Worm (Caenorhabditis elegans) whole organism, L4 larva: ENCODE data around the gene Y57A10A.4.

Experiments
- D1046.2 ChIP-seq: fragments of 200-800 bp; sonication (Bioruptor generic); IDR thresholded peaks from 2 replicates; pipeline ENCODE4 v1.3.6; 2022; ENCODE audit warnings: missing genetic modification characterization, missing compliant biosample characterization
- F10B5.3 ChIP-seq: sonication (generic microtip); optimal IDR thresholded peaks from 2 replicates; lab custom pipeline; 2016; ENCODE audit warnings: mild to moderate bottlenecking, missing genetic modification characterization, missing compliant biosample characterization
- F44E2.7 ChIP-seq: fragments of 200-800 bp; sonication (Bioruptor generic); IDR thresholded peaks from 2 replicates; pipeline ENCODE4 v2.1.2; 2022; ENCODE audit warnings: missing genetic modification characterization, missing compliant biosample characterization
- R02D3.7 ChIP-seq: fragments of 150-350 bp; sonication (generic microtip); optimal IDR thresholded peaks from 3 replicates; lab custom pipeline; 2014; ENCODE audit warnings: missing biosample characterization, missing genetic modification characterization
- Y105C5A.15 ChIP-seq: fragments of 200-800 bp; sonication (Bioruptor generic); IDR thresholded peaks from 2 replicates; pipeline ENCODE4 v1.3.6; 2022; ENCODE audit warnings: missing genetic modification characterization, missing compliant biosample characterization
- Y48G9A.11 ChIP-seq: fragments of 200-800 bp; sonication (Bioruptor generic); IDR thresholded peaks from 2 replicates; pipeline ENCODE4 v1.3.6; 2022; ENCODE audit warnings: missing genetic modification reagents, missing genetic modification characterization, missing compliant biosample characterization
- ZK546.5 ChIP-seq, 2 experiments: sonication (generic microtip); optimal IDR thresholded peaks; 2 replicates each; lab custom pipeline; 2017; ENCODE audit warnings: missing biosample characterization in 2 of 2, missing genetic modification characterization in 2 of 2
- aha-1 ChIP-seq: fragments of 150-350 bp; peaks from one replicate; lab custom pipeline; 2014; ENCODE audit warnings: missing biosample characterization, missing genetic modification characterization
- ama-1 ChIP-seq: fragments of 150-350 bp; optimal IDR thresholded peaks from 2 replicates; lab custom pipeline; 2014; ENCODE audit warnings: inconsistent platforms, mixed read lengths
- arid-1 ChIP-seq: fragments of 200-800 bp; sonication (Bioruptor generic); conservative IDR thresholded peaks from 2 replicates; pipeline ENCODE4 v1.3.6; 2022; ENCODE audit warnings: missing genetic modification reagents, missing genetic modification characterization, missing compliant biosample characterization
- attf-4 ChIP-seq: sonication (generic microtip); optimal IDR thresholded peaks from 3 replicates; lab custom pipeline; 2017; ENCODE audit warnings: missing biosample characterization, missing genetic modification characterization
- ceh-32 ChIP-seq: sonication (generic microtip); optimal IDR thresholded peaks from 2 replicates; lab custom pipeline; 2016; ENCODE audit warnings: mild to moderate bottlenecking, missing genetic modification characterization, missing compliant biosample characterization; ENCODE audit not compliant: poor library complexity
- ceh-82 ChIP-seq: sonication (generic microtip); optimal IDR thresholded peaks from 2 replicates; lab custom pipeline; 2017; ENCODE audit warnings: missing biosample characterization, missing genetic modification characterization
- ces-1 ChIP-seq: fragments of 150-350 bp; sonication (generic microtip); optimal IDR thresholded peaks from 4 replicates; lab custom pipeline; 2014; ENCODE audit warnings: missing biosample characterization, missing genetic modification reagents, missing genetic modification characterization
- ctbp-1 ChIP-seq: fragments of 200-800 bp; sonication (Bioruptor generic); IDR thresholded peaks from 2 replicates; pipeline ENCODE4 v1.3.6; 2022; ENCODE audit warnings: missing genetic modification reagents, missing genetic modification characterization, missing compliant biosample characterization
- dmd-9 ChIP-seq: fragments of 200-800 bp; sonication (Bioruptor generic); IDR thresholded peaks from 2 replicates; pipeline ENCODE4 v1.3.6; 2022; ENCODE audit warnings: missing genetic modification reagents, missing genetic modification characterization, missing compliant biosample characterization
- dpl-1 ChIP-seq: fragments of 150-350 bp; optimal IDR thresholded peaks from 2 replicates; lab custom pipeline; 2014; ENCODE audit warnings: missing biosample characterization, missing genetic modification reagents, missing genetic modification characterization
- egl-43 ChIP-seq: fragments of 200-800 bp; sonication (Bioruptor generic); IDR thresholded peaks from 2 replicates; pipeline ENCODE4 v1.3.6; 2022; ENCODE audit warnings: missing genetic modification reagents, missing genetic modification characterization, missing compliant biosample characterization
- fkh-10 ChIP-seq: fragments of 150-350 bp; optimal IDR thresholded peaks from 2 replicates; lab custom pipeline; 2014; ENCODE audit warnings: missing biosample characterization, missing genetic modification reagents, missing genetic modification characterization
- hlh-11 ChIP-seq: fragments of 200-800 bp; sonication (Bioruptor generic); optimal IDR thresholded peaks from 2 replicates; lab custom pipeline; 2018; ENCODE audit warnings: mild to moderate bottlenecking, missing genetic modification characterization, missing compliant biosample characterization
- hlh-30 ChIP-seq: sonication (generic microtip); optimal IDR thresholded peaks from 2 replicates; lab custom pipeline; 2017; ENCODE audit warnings: antibody characterized with exemption, mild to moderate bottlenecking, missing genetic modification characterization, missing compliant biosample characterization; ENCODE audit not compliant: insufficient read depth
- hmg-1.1 ChIP-seq: fragments of 200-800 bp; sonication (Bioruptor generic); IDR thresholded peaks from 2 replicates; pipeline ENCODE4 v1.3.6; 2022; ENCODE audit warnings: missing genetic modification reagents, missing genetic modification characterization, missing compliant biosample characterization
- lin-15B ChIP-seq: fragments of 150-350 bp; sonication (generic microtip); optimal IDR thresholded peaks from 3 replicates; lab custom pipeline; 2014; ENCODE audit warnings: missing biosample characterization, missing genetic modification characterization
- lin-29 ChIP-seq: fragments of 200-800 bp; sonication (Bioruptor generic); IDR thresholded peaks from 2 replicates; pipeline ENCODE4 v1.3.6; 2022; ENCODE audit warnings: missing genetic modification reagents, missing genetic modification characterization, missing compliant biosample characterization
- lin-39 ChIP-seq: fragments of 150-350 bp; optimal IDR thresholded peaks from 2 replicates; lab custom pipeline; 2014; ENCODE audit warnings: missing biosample characterization, missing genetic modification reagents, missing genetic modification characterization
- lir-3 ChIP-seq: sonication (generic microtip); optimal IDR thresholded peaks from 2 replicates; lab custom pipeline; 2016; ENCODE audit warnings: mild to moderate bottlenecking, missing genetic modification characterization, missing compliant biosample characterization
- mdl-1 ChIP-seq, 2 experiments: fragments of 150-350 bp in 1 of 2; sonication (generic microtip) in 1 of 2; optimal IDR thresholded peaks; 2 replicates each; lab custom pipeline; 2014 to 2017; ENCODE audit warnings: missing biosample characterization in 2 of 2, missing genetic modification characterization in 2 of 2
- mdt-29 ChIP-seq: fragments of 200-800 bp; sonication (Bioruptor generic); IDR thresholded peaks from 2 replicates; pipeline ENCODE4 v1.3.6; 2022; ENCODE audit warnings: missing genetic modification reagents, missing genetic modification characterization, missing compliant biosample characterization
- mxl-2 ChIP-seq: fragments of 200-800 bp; sonication (Bioruptor generic); conservative IDR thresholded peaks from 2 replicates; pipeline ENCODE4 v1.3.6; 2022; ENCODE audit warnings: missing genetic modification reagents, missing genetic modification characterization, missing compliant biosample characterization
- nhr-11 ChIP-seq: fragments of 150-350 bp; optimal IDR thresholded peaks from 2 replicates; lab custom pipeline; 2014; ENCODE audit warnings: missing biosample characterization, missing genetic modification characterization
- nhr-111 ChIP-seq: fragments of 200-800 bp; sonication (Bioruptor generic); optimal IDR thresholded peaks from 2 replicates; lab custom pipeline; 2018; ENCODE audit warnings: mild to moderate bottlenecking, missing genetic modification characterization, missing compliant biosample characterization
- nhr-237 ChIP-seq: sonication (generic microtip); optimal IDR thresholded peaks from 2 replicates; lab custom pipeline; 2017; ENCODE audit warnings: missing biosample characterization, missing genetic modification characterization
- nhr-28 ChIP-seq: fragments of 150-350 bp; optimal IDR thresholded peaks from 2 replicates; lab custom pipeline; 2014; ENCODE audit warnings: missing biosample characterization, missing genetic modification characterization
- nhr-48 ChIP-seq: sonication (generic microtip); optimal IDR thresholded peaks from 2 replicates; lab custom pipeline; 2016; ENCODE audit warnings: mild to moderate bottlenecking, missing genetic modification characterization, missing compliant biosample characterization
- nhr-77 ChIP-seq: fragments of 150-350 bp; optimal IDR thresholded peaks from 2 replicates; lab custom pipeline; 2014; ENCODE audit warnings: missing biosample characterization, missing genetic modification characterization
- pha-4 ChIP-seq, 2 experiments: fragments of 150-350 bp in 1 of 2; fragments of 200-800 bp in 1 of 2; sonication (Bioruptor generic) in 1 of 2; IDR thresholded peaks in 1 of 2; optimal IDR thresholded peaks in 1 of 2; 2 replicates each; pipeline versions ENCODE4 v1.3.6 to Lab custom; 2014 to 2022; ENCODE audit warnings: missing genetic modification characterization in 2 of 2, missing genetic modification reagents in 2 of 2, missing biosample characterization in 1 of 2, missing compliant biosample characterization in 1 of 2
- php-3 ChIP-seq: fragments of 200-800 bp; sonication (Bioruptor generic); IDR thresholded peaks from 2 replicates; pipeline ENCODE4 v1.3.6; 2022; ENCODE audit warnings: missing genetic modification reagents, missing genetic modification characterization, missing compliant biosample characterization
- pqm-1 ChIP-seq: sonication (generic microtip); optimal IDR thresholded peaks from 2 replicates; lab custom pipeline; 2017; ENCODE audit warnings: missing biosample characterization, missing genetic modification characterization
- sdz-12 ChIP-seq: fragments of 200-800 bp; sonication (Bioruptor generic); optimal IDR thresholded peaks from 2 replicates; lab custom pipeline; 2018; ENCODE audit warnings: mild to moderate bottlenecking, missing genetic modification characterization, missing compliant biosample characterization
- snpc-1.2 ChIP-seq: fragments of 200-800 bp; sonication (Bioruptor generic); IDR thresholded peaks from 2 replicates; pipeline ENCODE4 v1.3.6; 2022; ENCODE audit warnings: missing genetic modification reagents, missing genetic modification characterization, missing compliant biosample characterization
- spr-1 ChIP-seq: sonication (generic microtip); optimal IDR thresholded peaks from 2 replicates; lab custom pipeline; 2016; ENCODE audit warnings: mild to moderate bottlenecking, missing genetic modification characterization, missing compliant biosample characterization
- unc-39 ChIP-seq: sonication (generic microtip); optimal IDR thresholded peaks from 2 replicates; lab custom pipeline; 2017; ENCODE audit warnings: missing biosample characterization, missing genetic modification characterization
- unc-62 ChIP-seq, 3 experiments: fragments of 150-350 bp in 1 of 3; sonication (generic microtip); optimal IDR thresholded peaks in 2 of 3; peaks in 1 of 3; 1 replicate in 1 of 3; 2 replicates in 2 of 3; lab custom pipeline; 2014 to 2017; ENCODE audit warnings: missing biosample characterization in 3 of 3, missing genetic modification characterization in 3 of 3, missing genetic modification reagents in 3 of 3, missing genotype in 1 of 3
- vab-7 ChIP-seq: fragments of 200-800 bp; sonication (Bioruptor generic); IDR thresholded peaks from 2 replicates; pipeline ENCODE4 v1.3.6; 2022; ENCODE audit warnings: missing genetic modification reagents, missing genetic modification characterization, missing compliant biosample characterization
- zfp-2 ChIP-seq: sonication (generic microtip); optimal IDR thresholded peaks from 2 replicates; lab custom pipeline; 2016; ENCODE audit warnings: mild to moderate bottlenecking, missing genetic modification characterization, missing compliant biosample characterization
- zfp-3 ChIP-seq: fragments of 200-800 bp; sonication (Bioruptor generic); conservative IDR thresholded peaks from 2 replicates; pipeline ENCODE4 v1.3.6; 2022; ENCODE audit warnings: missing genetic modification reagents, missing genetic modification characterization, missing compliant biosample characterization
- ztf-7 ChIP-seq: fragments of 150-350 bp; optimal IDR thresholded peaks from 2 replicates; lab custom pipeline; 2014; ENCODE audit warnings: missing biosample characterization, missing genetic modification characterization

Y57A10A.4 gene

ce11 chrII:12102365-12102764 lies 49.4 kb upstream of the Y57A10A.4 start (continued):
- TF ChIP-seq vab-7 (peak; percentile 59; the same call in 1 of the 2 replicates), mdl-1 (tag; optimal IDR thresholded peaks at IDR 0.05; lab: Kevin White, UChicago) (peak; percentile 94 to 99), lir-3 (no peak), D1046.2 (GFP tag; lab: Robert Waterston, UW) (0 out of 2 replicates have a peak, but pooled peaks have one; percentile 35), hlh-30 (tag; lab: Kevin White, UChicago) (peak; percentile 98), hlh-11 (tag; lab: Kevin White, UChicago) (peak; percentile 99), Y48G9A.11 (no peak), ces-1 (GFP tag; lab: Kevin White, UChicago) (no peak), egl-43 (peak; percentile 77), F10B5.3 (tag; lab: Kevin White, UChicago) (no peak), zfp-3 (GFP tag; lab: Robert Waterston, UW) (peak; percentile 85), php-3 (peak; percentile 81), mxl-2 (GFP tag; lab: Robert Waterston, UW) (no peak), nhr-77 (tag; lab: Kevin White, UChicago) (peak; percentile 88), nhr-237 (tag; lab: Kevin White, UChicago) (no peak), fkh-10 (GFP tag; lab: Kevin White, UChicago) (peak; percentile 17), ztf-7 (tag; lab: Kevin White, UChicago) (peak; percentile 82), ama-1 (peak; percentile 77), R02D3.7 (tag; lab: Kevin White, UChicago) (no peak), nhr-48 (peak; percentile 89), nhr-11 (tag; lab: Kevin White, UChicago) (peak; percentile 97), sdz-12 (GFP tag; lab: Kevin White, UChicago) (no peak), zfp-2 (tag; lab: Kevin White, UChicago) (peak; percentile 41), ceh-32 (tag; lab: Kevin White, UChicago) (no peak), mdt-29 (GFP tag; lab: Robert Waterston, UW) (peak; percentile 98), dpl-1 (GFP tag; lab: Kevin White, UChicago) (peak; percentile 80), aha-1 (tag; lab: Kevin White, UChicago) (peak; percentile 98), ZK546.5 (tag; optimal IDR thresholded peaks at IDR 0.05; lab: Kevin White, UChicago) (no peak), spr-1 (tag; lab: Kevin White, UChicago) (peak; percentile 89), pqm-1 (tag; lab: Kevin White, UChicago) (no peak), lin-39 (tag; lab: Kevin White, UChicago) (no peak), ceh-82 (no peak), snpc-1.2 (GFP tag; lab: Robert Waterston, UW) (no peak), unc-39 (tag; lab: Kevin White, UChicago) (no peak), attf-4 (no peak), lin-15B (tag; lab: Kevin White, UChicago) (no peak), lin-29 (GFP tag; lab: Robert Waterston, UW) (no peak), Y105C5A.15 (GFP tag; lab: Robert Waterston, UW) (0 out of 2 replicates have a peak, but pooled peaks have one; percentile 29), ctbp-1 (GFP tag; lab: Robert Waterston, UW) (0 out of 2 replicates have a peak, but pooled peaks have one; percentile 44), hmg-1.1 (GFP tag; lab: Robert Waterston, UW) (peak; percentile 96), arid-1 (peak; percentile 81), nhr-111 (no peak), nhr-28 (tag; lab: Kevin White, UChicago) (peak; percentile 85), dmd-9 (GFP tag; lab: Robert Waterston, UW) (peak; percentile 51; the same call in 1 of the 2 replicates), F44E2.7 (no peak; the same call in 1 of the 2 replicates), unc-62 (GFP tag; optimal IDR thresholded peaks at IDR 0.05 in 1 of 2; lab: Kevin White, UChicago) (peak in 1 of 2 experiments; percentile 99), unc-62 (tag; optimal IDR thresholded peaks at IDR 0.05; lab: Kevin White, UChicago) (no peak), pha-4 (GFP tag; IDR thresholded peaks at IDR 0.05; lab: Robert Waterston, UW) (peak; percentile 79), pha-4 (tag; optimal IDR thresholded peaks at IDR 0.05; lab: Kevin White, UChicago) (peak; percentile 86)
